Fruit fly (Drosophila melanogaster) whole organism, embryonic: ENCODE measurements around the gene Zn72D.

Experiments used
- CG12236 ChIP-seq: fragments of 200-800 bp; sonication (Bioruptor generic); optimal IDR thresholded peaks from 2 replicates; lab custom pipeline; 2016; ENCODE audit warnings: missing biosample characterization, missing genetic modification characterization
- CG8290 ChIP-seq, 3 experiments: fragments of 200-800 bp; sonication (Bioruptor generic); optimal IDR thresholded peaks; 2 replicates each; lab custom pipeline; 2016 to 2019; ENCODE audit warnings: missing biosample characterization in 3 of 3, missing genetic modification characterization in 3 of 3, mild to moderate bottlenecking in 2 of 3, moderate library complexity in 1 of 3
- CG9932 ChIP-seq: fragments of 200-800 bp; sonication (Bioruptor generic); IDR thresholded peaks from 2 replicates; pipeline ENCODE4 v1.3.6; 2022; ENCODE audit warnings: missing biosample characterization, missing genetic modification characterization
- lab ChIP-seq: fragments of 200-800 bp; sonication (Bioruptor generic); optimal IDR thresholded peaks from 3 replicates; lab custom pipeline; 2017; ENCODE audit warnings: missing biosample characterization, missing genetic modification characterization, mild to moderate bottlenecking, moderate library complexity, missing genetic modification reagents
- pzg ChIP-seq: fragments of 200-800 bp; sonication (Bioruptor generic); optimal IDR thresholded peaks from 3 replicates; lab custom pipeline; 2018; ENCODE audit warnings: missing biosample characterization, mild to moderate bottlenecking, missing genetic modification characterization, moderate library complexity
- vvl ChIP-seq: fragments of 200-800 bp; sonication (Bioruptor generic); IDR thresholded peaks from 2 replicates; pipeline ENCODE4 v1.3.6; 2022; ENCODE audit warnings: missing biosample characterization, missing genetic modification characterization
- wdn ChIP-seq: fragments of 200-800 bp; sonication (Bioruptor generic); IDR thresholded peaks from 2 replicates; pipeline ENCODE4 v1.3.6; 2022; ENCODE audit warnings: missing biosample characterization, missing genetic modification characterization

DNA sequence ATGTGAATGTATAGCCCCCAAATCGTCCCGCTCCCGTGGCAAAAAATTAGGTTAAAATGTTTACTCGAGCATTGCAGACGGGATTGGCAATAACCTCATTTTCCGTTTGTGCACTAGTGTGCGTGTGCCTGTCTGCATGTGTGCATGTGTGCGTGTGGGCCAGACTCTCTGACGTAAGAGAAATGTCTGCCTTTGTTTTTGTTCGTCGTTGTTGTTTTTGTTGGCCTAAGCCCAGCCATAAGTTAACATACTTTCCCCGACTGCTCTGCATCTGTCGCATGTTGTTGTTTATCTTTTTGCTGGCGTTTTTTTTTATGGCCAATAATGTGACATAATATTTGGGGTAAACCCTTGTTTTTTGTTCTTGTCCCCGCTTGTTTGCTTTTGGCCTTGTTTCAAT is 32.9 kb upstream of the Zn72D start:
- TF ChIP-seq pzg (GFP tag; lab: Kevin White, UChicago) (no peak), vvl (GFP tag; lab: Robert Waterston, UW) (no peak), lab (GFP tag; lab: Kevin White, UChicago) (no peak), CG12236 (GFP tag; lab: Kevin White, UChicago) (no peak), CG9932 (GFP tag; lab: Robert Waterston, UW) (no peak), CG8290 (GFP tag; optimal IDR thresholded peaks at IDR 0.05; lab: Kevin White, UChicago) (no peak), CG8290 (tag; optimal IDR thresholded peaks at IDR 0.05; lab: Kevin White, UChicago) (no peak), wdn (no peak)
